Worm (Caenorhabditis elegans): Measurements from ENCODE around the gene glr-4.

DNA sequence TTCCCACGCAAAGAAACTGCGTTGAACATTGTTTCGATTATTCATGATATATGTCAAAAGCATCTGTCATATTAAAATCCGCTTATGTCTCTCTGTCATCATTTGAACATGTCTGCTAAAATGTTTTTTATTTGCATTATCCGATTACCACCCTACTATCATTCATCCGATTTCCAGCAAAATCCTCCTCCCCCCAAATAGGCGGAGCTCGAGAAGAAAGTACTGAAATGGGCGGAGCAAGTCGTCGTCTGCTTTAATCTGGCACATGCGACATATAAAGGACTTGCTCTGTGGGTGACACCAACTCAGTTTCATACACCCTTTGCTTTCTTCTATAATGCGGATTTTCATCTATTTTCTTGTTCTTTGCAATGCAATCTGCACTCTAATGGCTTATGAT lies 37.9 kb upstream of the glr-4 start, which contains the start of gene T09A5.14:
- TF ChIP-seq F55B11.4 (tag; optimal IDR thresholded peaks at IDR 0.05; ENCODE audit: borderline replicate concordance, insufficient read depth) (no peak), snpc-4 (GFP tag; optimal IDR thresholded peaks at IDR 0.05) (no peak), snpc-4 (tag; optimal IDR thresholded peaks at IDR 0.05) (no peak), nhr-27 (tag; optimal IDR thresholded peaks at IDR 0.05) (no peak), madf-6 (GFP tag; IDR thresholded peaks at IDR 0.05) (no peak)
